Worm (Caenorhabditis elegans) whole organism, late embryonic: ENCODE data around the gene F45D11.11.

Experiments used
- ama-1 ChIP-seq: fragments of 150-350 bp; optimal IDR thresholded peaks from 2 replicates; lab custom pipeline; 2014
- ceh-30 ChIP-seq: fragments of 150-350 bp; optimal IDR thresholded peaks from 2 replicates; lab custom pipeline; 2014; ENCODE audit warnings: missing biosample characterization, missing genetic modification characterization
- dmd-4 ChIP-seq: sonication (generic microtip); optimal IDR thresholded peaks from 2 replicates; lab custom pipeline; 2016; ENCODE audit warnings: borderline replicate concordance, missing genetic modification characterization, missing compliant biosample characterization
- elt-2 ChIP-seq: sonication (generic microtip); optimal IDR thresholded peaks from 2 replicates; lab custom pipeline; 2016; ENCODE audit warnings: missing genetic modification reagents, missing genetic modification characterization, missing compliant biosample characterization
- pha-4 ChIP-seq: fragments of 150-350 bp; optimal IDR thresholded peaks from 2 replicates; lab custom pipeline; 2018; ENCODE audit warnings: missing biosample characterization, missing genetic modification reagents, missing genetic modification characterization
- tbx-7 ChIP-seq: sonication (generic microtip); optimal IDR thresholded peaks from 2 replicates; lab custom pipeline; 2016; ENCODE audit warnings: missing genotype, missing genetic modification characterization, missing compliant biosample characterization
- unc-3 ChIP-seq, 2 experiments: fragments of 200-800 bp in 1 of 2; sonication (Bioruptor generic) in 1 of 2; sonication (generic microtip) in 1 of 2; conservative IDR thresholded peaks in 1 of 2; optimal IDR thresholded peaks in 1 of 2; 2 replicates each; pipeline versions ENCODE4 v1.3.6 to Lab custom; 2016 to 2022; ENCODE audit warnings: missing compliant biosample characterization in 2 of 2, missing genetic modification characterization in 2 of 2, missing genetic modification reagents in 1 of 2

DNA sequence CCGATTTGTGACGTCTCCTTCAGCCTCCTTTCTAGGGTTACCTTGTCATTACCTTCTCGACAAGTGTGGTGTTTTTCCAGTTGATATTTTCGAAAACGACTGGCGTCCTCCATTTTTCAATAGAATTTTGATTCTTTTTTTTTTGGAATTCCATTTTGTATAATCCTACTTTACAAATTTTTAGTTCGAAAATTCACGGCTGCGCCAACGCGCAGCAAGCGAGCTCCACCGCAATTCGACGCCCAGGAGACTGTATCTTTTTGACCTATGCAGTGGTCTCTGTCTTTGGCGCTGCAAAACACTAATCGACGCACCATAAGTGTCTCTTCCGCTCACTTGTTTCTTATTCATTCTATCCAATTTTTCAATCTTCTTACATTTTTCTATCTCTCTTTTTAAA is 4.7 kb downstream of the F45D11.11 start, which contains the start of gene fbxc-42:
- no peak for TF ChIP-seq tbx-7 (tag; lab: Kevin White, UChicago)
- no peak for TF ChIP-seq pha-4
- no peak for TF ChIP-seq ama-1
- no peak for TF ChIP-seq ceh-30 (tag; lab: Kevin White, UChicago)
- TF ChIP-seq elt-2 (tag; lab: Kevin White, UChicago) = no peak
- no peak for TF ChIP-seq unc-3 (GFP tag; conservative IDR thresholded peaks at IDR 0.05; lab: Robert Waterston, UW)
- no peak for TF ChIP-seq unc-3 (tag; optimal IDR thresholded peaks at IDR 0.05; lab: Kevin White, UChicago)
- TF ChIP-seq dmd-4 (tag; lab: Kevin White, UChicago) = no peak
